Fruit fly (Drosophila melanogaster): Measurements from ENCODE around the gene CG32708.
A peak's percentile ranks its signal among the peaks of the same experiment; 100 is the strongest.

The CG32708 gene

DNA sequence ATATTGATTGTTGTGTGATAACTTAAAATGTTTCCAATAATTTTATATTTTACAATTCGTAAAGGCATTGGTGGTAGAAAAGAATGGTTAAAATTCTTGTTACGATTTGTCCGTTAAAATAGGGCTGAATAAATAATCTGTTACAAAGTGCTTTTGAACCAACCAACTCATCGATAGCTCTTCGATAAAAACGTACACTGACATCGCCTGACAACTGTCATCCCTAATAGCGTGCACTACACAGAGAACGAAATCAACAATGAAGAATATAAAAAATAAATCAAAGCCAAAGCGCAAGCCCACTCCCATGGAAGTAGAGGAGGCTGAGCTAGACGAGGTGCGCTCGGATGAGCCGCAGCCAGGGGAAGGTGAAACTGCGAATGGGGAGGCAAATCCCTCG, at the start of gene CG32708:
CG32708 (plus strand) TSS at position 207 of the 400 bp plus-strand sequence.
- TF ChIP-seq HLH106 (tag; optimal IDR thresholded peaks at IDR 0.05): peak; percentile 2
- no peak for TF ChIP-seq brk (GFP tag; optimal IDR thresholded peaks at IDR 0.05)

DNA sequence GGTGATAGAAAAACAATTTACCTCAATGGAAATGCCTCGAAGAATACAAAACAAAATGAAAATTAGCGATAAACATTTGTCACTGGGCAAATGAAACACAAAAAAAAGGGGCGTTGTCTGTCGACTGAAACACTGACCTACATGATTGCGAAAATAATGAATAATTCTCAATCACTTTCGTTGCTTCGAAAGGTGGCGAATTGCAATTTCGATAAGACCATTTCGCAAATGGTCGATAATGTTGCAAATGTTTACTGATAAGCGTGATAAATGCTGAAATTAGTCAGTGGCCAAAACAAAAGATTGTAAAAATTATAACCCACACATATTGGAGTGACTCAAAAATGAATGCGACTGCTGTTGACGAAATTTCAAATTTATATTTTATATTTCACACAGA, 49.6 kb upstream of the CG32708 start:
- TF ChIP-seq usp (GFP tag; optimal IDR thresholded peaks at IDR 0.05) (no peak), Hr78 (GFP tag; optimal IDR thresholded peaks at IDR 0.05) (no peak), woc (GFP tag; optimal IDR thresholded peaks at IDR 0.05) (no peak), jim (GFP tag; optimal IDR thresholded peaks at IDR 0.05) (no peak), CG9705 (GFP tag; optimal IDR thresholded peaks at IDR 0.05) (no peak), Dif (GFP tag; optimal IDR thresholded peaks at IDR 0.05; ENCODE audit: partially characterized antibody) (no peak), Rel (GFP tag; optimal IDR thresholded peaks at IDR 0.05) (no peak), Rel (tag; optimal IDR thresholded peaks at IDR 0.05) (no peak), fru (GFP tag; optimal IDR thresholded peaks at IDR 0.05) (no peak), psq (GFP tag; optimal IDR thresholded peaks at IDR 0.05) (no peak), dsf (GFP tag; optimal IDR thresholded peaks at IDR 0.05; ENCODE audit: borderline replicate concordance) (no peak), Hnf4 (GFP tag; optimal IDR thresholded peaks at IDR 0.05) (no peak)

DNA sequence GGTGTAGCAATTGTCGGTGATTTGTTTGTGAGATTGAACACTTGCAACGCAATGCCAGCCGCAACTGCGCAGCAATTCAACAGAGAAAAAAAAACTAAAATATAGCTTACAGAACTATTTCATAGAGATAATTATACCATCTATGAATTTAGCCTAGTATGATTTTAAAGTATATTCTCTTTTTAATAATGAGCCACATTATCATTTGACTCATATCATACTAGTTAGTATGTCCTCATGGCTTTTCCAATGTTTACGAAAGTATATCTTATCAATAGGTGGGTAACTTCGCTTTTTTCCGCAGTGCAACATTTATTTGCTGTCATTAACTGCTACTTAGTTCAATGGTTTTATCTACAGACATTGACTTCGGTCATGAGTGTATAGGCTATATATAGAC, 47.0 kb upstream of the CG32708 start:
- no peak for TF ChIP-seq sage (GFP tag; optimal IDR thresholded peaks at IDR 0.05)
- no peak for TF ChIP-seq woc (GFP tag; optimal IDR thresholded peaks at IDR 0.05)
- no peak for TF ChIP-seq Hr83 (GFP tag; optimal IDR thresholded peaks at IDR 0.05; ENCODE audit: poor library complexity, severe bottlenecking)
- no peak for TF ChIP-seq Vsx2 (GFP tag; optimal IDR thresholded peaks at IDR 0.05; ENCODE audit: partially characterized antibody)
- TF ChIP-seq pan (optimal IDR thresholded peaks at IDR 0.05): no peak
- TF ChIP-seq tai (GFP tag; optimal IDR thresholded peaks at IDR 0.05): no peak
- no peak for TF ChIP-seq CG9705 (GFP tag; optimal IDR thresholded peaks at IDR 0.05)
- TF ChIP-seq Mio (GFP tag; optimal IDR thresholded peaks at IDR 0.05): no peak
- no peak for TF ChIP-seq dl (GFP tag; optimal IDR thresholded peaks at IDR 0.05; ENCODE audit: insufficient read depth in 1 of 2, partially characterized antibody in 2 of 2)
- no peak for TF ChIP-seq dmrt93B (GFP tag; optimal IDR thresholded peaks at IDR 0.05)
- TF ChIP-seq dsf (GFP tag; optimal IDR thresholded peaks at IDR 0.05; ENCODE audit: borderline replicate concordance): no peak
- TF ChIP-seq fru (GFP tag; optimal IDR thresholded peaks at IDR 0.05): no peak
- TF ChIP-seq brk (GFP tag; optimal IDR thresholded peaks at IDR 0.05): no peak
- no peak for TF ChIP-seq lola (GFP tag; optimal IDR thresholded peaks at IDR 0.05)
- TF ChIP-seq Dfd (GFP tag; optimal IDR thresholded peaks at IDR 0.05): no peak
- no peak for TF ChIP-seq Abd-B (GFP tag; optimal IDR thresholded peaks at IDR 0.05)
- TF ChIP-seq Jra (GFP tag; optimal IDR thresholded peaks at IDR 0.05): no peak
- no peak for TF ChIP-seq jim (GFP tag; optimal IDR thresholded peaks at IDR 0.05)
- no peak for TF ChIP-seq Sp1 (GFP tag; optimal IDR thresholded peaks at IDR 0.05)
- TF ChIP-seq psq (GFP tag; optimal IDR thresholded peaks at IDR 0.05): no peak

DNA sequence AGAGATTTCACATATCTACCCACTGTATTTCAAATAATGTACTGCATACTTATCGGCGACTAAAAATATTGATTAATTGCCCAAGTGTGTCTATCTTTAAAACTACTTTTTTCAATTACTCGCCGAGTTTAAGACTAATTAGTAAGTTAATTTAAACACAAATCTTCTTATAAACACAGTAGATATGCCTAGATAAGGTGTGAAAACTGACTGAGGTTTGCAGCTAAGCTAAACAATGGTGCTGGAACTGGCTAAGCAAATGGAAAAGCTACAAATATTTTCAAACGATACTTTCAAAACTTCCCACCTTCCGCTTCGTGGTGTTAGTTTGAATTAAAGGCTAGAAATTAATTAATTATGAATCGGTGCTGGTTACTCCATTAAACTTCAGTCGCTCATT, 44.9 kb upstream of the CG32708 start:
- TF ChIP-seq fru (GFP tag; optimal IDR thresholded peaks at IDR 0.05) (no peak), Myc (optimal IDR thresholded peaks at IDR 0.05) (peak; percentile 53)

DNA sequence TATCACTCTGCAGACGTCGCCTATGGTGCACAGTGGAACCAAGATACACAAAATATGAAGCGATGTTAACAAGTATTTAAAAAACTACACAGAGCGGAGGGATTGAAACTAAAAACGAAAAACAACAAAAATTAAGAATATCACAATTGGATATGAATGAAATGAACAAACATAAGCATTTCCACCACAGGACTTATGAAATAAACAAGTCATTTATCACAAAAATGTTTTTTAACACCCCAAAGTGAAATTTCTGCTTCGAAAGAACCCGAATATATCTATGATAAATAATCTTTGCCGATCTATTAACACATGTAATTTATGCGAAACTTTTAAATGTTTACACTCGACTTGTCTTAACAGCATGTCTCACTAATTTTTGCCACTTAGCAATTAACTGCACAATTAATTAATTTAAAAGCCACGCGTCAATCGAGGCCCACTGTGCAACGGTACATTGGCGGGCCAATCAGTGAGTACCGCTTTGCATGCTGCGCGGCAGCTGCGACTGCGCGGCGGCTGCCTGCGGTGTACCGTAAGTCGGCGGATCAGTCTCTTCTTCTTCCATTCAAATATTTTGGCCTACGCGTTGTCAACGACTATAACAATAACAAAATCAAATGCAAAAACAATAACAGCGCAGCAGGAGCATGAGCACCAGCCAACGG, 43.8 kb upstream of the CG32708 start:
- TF ChIP-seq sv (GFP tag; optimal IDR thresholded peaks at IDR 0.05) (peak; percentile 6), Hr83 (GFP tag; optimal IDR thresholded peaks at IDR 0.05; ENCODE audit: poor library complexity, severe bottlenecking) (no peak), woc (GFP tag; optimal IDR thresholded peaks at IDR 0.05) (peak; percentile 43), Jra (GFP tag; optimal IDR thresholded peaks at IDR 0.05) (no peak), foxo (GFP tag; optimal IDR thresholded peaks at IDR 0.05) (peak in 1 of 2 experiments; percentile 0), h (GFP tag; optimal IDR thresholded peaks at IDR 0.05) (peak; percentile 2)

All from whole organism, wandering third instar larva.